Fruit fly (Drosophila melanogaster) whole organism, embryonic: ENCODE results near the gene CG31974.
A peak's percentile ranks its signal among the peaks of the same experiment; 100 is the strongest.

Experiments
- Adf1 ChIP-seq: fragments of 200-800 bp; sonication (Bioruptor generic); IDR thresholded peaks from 2 replicates; pipeline ENCODE4 v1.3.6; 2022; ENCODE audit warnings: missing biosample characterization, missing genetic modification characterization
- BtbVII ChIP-seq: fragments of 200-800 bp; sonication (Bioruptor generic); optimal IDR thresholded peaks from 3 replicates; lab custom pipeline; 2017; ENCODE audit warnings: missing biosample characterization, mild to moderate bottlenecking, missing genetic modification characterization
- CG1024 ChIP-seq: fragments of 200-800 bp; sonication (Bioruptor generic); IDR thresholded peaks from 2 replicates; pipeline ENCODE4 v1.3.6; 2022; ENCODE audit warnings: missing biosample characterization, missing genetic modification characterization
- CG12299 ChIP-seq: fragments of 200-800 bp; sonication (Bioruptor generic); optimal IDR thresholded peaks from 2 replicates; lab custom pipeline; 2018; ENCODE audit warnings: missing biosample characterization, mild to moderate bottlenecking, missing genetic modification characterization
- CG13123 ChIP-seq: fragments of 200-800 bp; sonication (Bioruptor generic); optimal IDR thresholded peaks from 2 replicates; lab custom pipeline; 2016; ENCODE audit warnings: missing biosample characterization, missing genetic modification characterization
- CG14710 ChIP-seq: fragments of 200-800 bp; sonication (Bioruptor generic); optimal IDR thresholded peaks from 3 replicates; lab custom pipeline; 2019; ENCODE audit warnings: missing biosample characterization, mild to moderate bottlenecking, missing genetic modification characterization, moderate library complexity
- CG17328 ChIP-seq: fragments of 200-800 bp; sonication (Bioruptor generic); IDR thresholded peaks from 2 replicates; pipeline ENCODE4 v1.3.6; 2022; ENCODE audit warnings: missing biosample characterization, missing genetic modification characterization
- CG17612 ChIP-seq: fragments of 200-800 bp; sonication (Bioruptor generic); IDR thresholded peaks from 2 replicates; pipeline ENCODE4 v1.3.6; 2022; ENCODE audit warnings: missing biosample characterization, missing genetic modification characterization
- CG2116 ChIP-seq: fragments of 200-800 bp; sonication (Bioruptor generic); optimal IDR thresholded peaks from 3 replicates; lab custom pipeline; 2018; ENCODE audit warnings: missing biosample characterization, mild to moderate bottlenecking, missing genetic modification characterization
- CG3065 ChIP-seq: fragments of 200-800 bp; sonication (Bioruptor generic); optimal IDR thresholded peaks from 2 replicates; lab custom pipeline; 2016; ENCODE audit warnings: missing biosample characterization, missing genetic modification characterization
- CG3163 ChIP-seq: fragments of 200-800 bp; sonication (Bioruptor generic); optimal IDR thresholded peaks from 3 replicates; lab custom pipeline; 2016; ENCODE audit warnings: missing biosample characterization, missing genetic modification characterization
- CG3407 ChIP-seq: fragments of 200-800 bp; sonication (Bioruptor generic); optimal IDR thresholded peaks from 2 replicates; lab custom pipeline; 2018; ENCODE audit warnings: missing biosample characterization, mild to moderate bottlenecking, missing genetic modification characterization
- CG5180 ChIP-seq: fragments of 200-800 bp; sonication (Bioruptor generic); optimal IDR thresholded peaks from 3 replicates; lab custom pipeline; 2017; ENCODE audit warnings: missing biosample characterization, missing genetic modification characterization, mild to moderate bottlenecking, moderate library complexity, missing genetic modification reagents
- CG8290 ChIP-seq, 3 experiments: fragments of 200-800 bp; sonication (Bioruptor generic); optimal IDR thresholded peaks; 2 replicates each; lab custom pipeline; 2016 to 2019; ENCODE audit warnings: missing biosample characterization in 3 of 3, missing genetic modification characterization in 3 of 3, mild to moderate bottlenecking in 2 of 3, moderate library complexity in 1 of 3
- CG8944 ChIP-seq: fragments of 200-800 bp; sonication (Bioruptor generic); optimal IDR thresholded peaks from 3 replicates; lab custom pipeline; 2016; ENCODE audit warnings: missing biosample characterization, missing genetic modification characterization
- CTCF ChIP-seq: fragments of 200-800 bp; sonication (Bioruptor generic); optimal IDR thresholded peaks from 2 replicates; lab custom pipeline; 2017; ENCODE audit warnings: missing biosample characterization, mild to moderate bottlenecking, missing genetic modification characterization, moderate library complexity
- Dref ChIP-seq: fragments of 200-800 bp; sonication (Bioruptor generic); IDR thresholded peaks from 2 replicates; pipeline ENCODE4 v1.3.6; 2022; ENCODE audit warnings: missing biosample characterization, missing genetic modification characterization
- Eip74EF ChIP-seq, 2 experiments: fragments of 200-800 bp in 1 of 2; fragments of >200 bp in 1 of 2; sonication (Bioruptor generic) in 1 of 2; optimal IDR thresholded peaks; 2 replicates each; lab custom pipeline; 2017 to 2019; ENCODE audit warnings: missing biosample characterization in 2 of 2, missing genetic modification characterization in 2 of 2, mild to moderate bottlenecking in 1 of 2, moderate library complexity in 1 of 2
- Fer2 ChIP-seq: fragments of 200-800 bp; sonication (Bioruptor generic); optimal IDR thresholded peaks from 2 replicates; lab custom pipeline; 2018; ENCODE audit warnings: missing biosample characterization, mild to moderate bottlenecking, missing genetic modification characterization, moderate library complexity
- HmgD ChIP-seq: fragments of 200-800 bp; sonication (Bioruptor generic); optimal IDR thresholded peaks from 3 replicates; lab custom pipeline; 2016; ENCODE audit warnings: missing biosample characterization, missing genetic modification characterization
- Kr ChIP-seq: fragments of 200-800 bp; sonication (Bioruptor generic); optimal IDR thresholded peaks from 2 replicates; lab custom pipeline; 2017; ENCODE audit warnings: missing biosample characterization, mild to moderate bottlenecking, missing genetic modification characterization
- Lhr ChIP-seq: fragments of 200-800 bp; sonication (Bioruptor generic); optimal IDR thresholded peaks from 3 replicates; lab custom pipeline; 2017; ENCODE audit warnings: mild to moderate bottlenecking, missing biosample characterization, missing genetic modification reagents, missing genetic modification characterization
- Max ChIP-seq: fragments of 200-800 bp; sonication (Bioruptor generic); optimal IDR thresholded peaks from 2 replicates; lab custom pipeline; 2016; ENCODE audit warnings: missing biosample characterization, mild to moderate bottlenecking, missing genetic modification characterization
- Mes4 ChIP-seq: fragments of 200-800 bp; sonication (Bioruptor generic); optimal IDR thresholded peaks from 2 replicates; lab custom pipeline; 2016; ENCODE audit warnings: missing biosample characterization, missing genetic modification characterization
- Nf-YC ChIP-seq: fragments of 200-800 bp; optimal IDR thresholded peaks from 3 replicates; lab custom pipeline; 2019; ENCODE audit warnings: missing biosample characterization, mild to moderate bottlenecking, missing genetic modification characterization, moderate library complexity
- Sox100B ChIP-seq: fragments of 200-800 bp; sonication (Bioruptor generic); optimal IDR thresholded peaks from 3 replicates; lab custom pipeline; 2018; ENCODE audit warnings: missing biosample characterization, mild to moderate bottlenecking, missing genetic modification characterization
- Ssrp ChIP-seq: fragments of 200-800 bp; sonication (Bioruptor generic); optimal IDR thresholded peaks from 2 replicates; lab custom pipeline; 2018; ENCODE audit warnings: missing biosample characterization, mild to moderate bottlenecking, missing genetic modification characterization, moderate library complexity
- Stat92E ChIP-seq, 3 experiments: fragments of >200 bp in 2 of 3; fragments of 200-800 bp in 1 of 3; sonication (Bioruptor generic) in 1 of 3; optimal IDR thresholded peaks; 2 replicates each; lab custom pipeline; 2017 to 2019; ENCODE audit warnings: missing biosample characterization in 3 of 3, missing genetic modification characterization in 3 of 3, mild to moderate bottlenecking in 1 of 3, moderate library complexity in 1 of 3
- Vsx1 ChIP-seq: fragments of 200-800 bp; sonication (Bioruptor generic); optimal IDR thresholded peaks from 2 replicates; lab custom pipeline; 2017; ENCODE audit warnings: missing biosample characterization, mild to moderate bottlenecking, missing genetic modification characterization, missing genetic modification reagents
- ci ChIP-seq: fragments of 200-800 bp; sonication (Bioruptor generic); IDR thresholded peaks from 3 replicates; pipeline ENCODE4 v1.3.6; 2022; ENCODE audit warnings: missing biosample characterization, missing genetic modification characterization
- crc ChIP-seq: fragments of 200-800 bp; sonication (Bioruptor generic); optimal IDR thresholded peaks from 2 replicates; lab custom pipeline; 2016; ENCODE audit warnings: missing biosample characterization, missing genetic modification characterization
- cwo ChIP-seq: fragments of 200-800 bp; sonication (Bioruptor generic); optimal IDR thresholded peaks from 3 replicates; lab custom pipeline; 2017; ENCODE audit warnings: missing biosample characterization, missing genetic modification characterization, mild to moderate bottlenecking, moderate library complexity, missing genetic modification reagents
- dan ChIP-seq: fragments of 200-800 bp; sonication (Bioruptor generic); IDR thresholded peaks from 2 replicates; pipeline ENCODE4 v1.3.6; 2022; ENCODE audit warnings: missing biosample characterization, missing genetic modification characterization
- dpn ChIP-seq, 2 experiments: fragments of 200-800 bp; sonication (Bioruptor generic); optimal IDR thresholded peaks; 3 replicates each; lab custom pipeline; 2016; ENCODE audit warnings: missing biosample characterization in 2 of 2, missing genetic modification characterization in 2 of 2
- exex ChIP-seq: fragments of 200-800 bp; sonication (Bioruptor generic); optimal IDR thresholded peaks from 4 replicates; lab custom pipeline; 2018; ENCODE audit warnings: missing biosample characterization, mild to moderate bottlenecking, missing genetic modification characterization, moderate library complexity
- fd64A ChIP-seq: fragments of 200-800 bp; sonication (Bioruptor generic); optimal IDR thresholded peaks from 3 replicates; lab custom pipeline; 2018; ENCODE audit warnings: missing biosample characterization, mild to moderate bottlenecking, missing genetic modification characterization
- fd96Cb ChIP-seq: fragments of 200-800 bp; sonication (Bioruptor generic); optimal IDR thresholded peaks from 2 replicates; lab custom pipeline; 2018; ENCODE audit warnings: missing biosample characterization, mild to moderate bottlenecking, missing genetic modification characterization, moderate library complexity
- fu2 ChIP-seq: fragments of 200-800 bp; sonication (Bioruptor generic); optimal IDR thresholded peaks from 2 replicates; lab custom pipeline; 2016; ENCODE audit warnings: missing biosample characterization, missing genetic modification characterization
- gce ChIP-seq: fragments of 200-800 bp; sonication (Bioruptor generic); IDR thresholded peaks from 3 replicates; pipeline ENCODE4 v1.3.6; 2022; ENCODE audit warnings: missing biosample characterization, missing genetic modification characterization
- gcm ChIP-seq: fragments of 200-800 bp; sonication (Bioruptor generic); optimal IDR thresholded peaks from 2 replicates; lab custom pipeline; 2019; ENCODE audit warnings: missing biosample characterization, mild to moderate bottlenecking, missing genetic modification characterization, moderate library complexity
- gcm2 ChIP-seq: fragments of 200-800 bp; sonication (Bioruptor generic); optimal IDR thresholded peaks from 2 replicates; lab custom pipeline; 2016; ENCODE audit warnings: missing biosample characterization, missing genetic modification characterization
- gfzf ChIP-seq: fragments of 200-800 bp; sonication (Bioruptor generic); optimal IDR thresholded peaks from 2 replicates; lab custom pipeline; 2016; ENCODE audit warnings: missing biosample characterization, mild to moderate bottlenecking, missing genetic modification characterization, moderate library complexity
- grau ChIP-seq: fragments of 200-800 bp; optimal IDR thresholded peaks from 3 replicates; lab custom pipeline; 2019; ENCODE audit warnings: missing biosample characterization, mild to moderate bottlenecking, missing genetic modification characterization, moderate library complexity
- ind ChIP-seq: fragments of 200-800 bp; sonication (Bioruptor generic); optimal IDR thresholded peaks from 3 replicates; lab custom pipeline; 2016; ENCODE audit warnings: missing biosample characterization, missing genetic modification characterization
- ken ChIP-seq: fragments of 200-800 bp; sonication (Bioruptor generic); IDR thresholded peaks from 3 replicates; pipeline ENCODE4 v1.3.6; 2022; ENCODE audit warnings: missing biosample characterization, missing genetic modification characterization
- org-1 ChIP-seq: fragments of 200-800 bp; sonication (Bioruptor generic); optimal IDR thresholded peaks from 2 replicates; lab custom pipeline; 2017; ENCODE audit warnings: missing biosample characterization, missing genetic modification characterization
- pita ChIP-seq: fragments of 200-800 bp; sonication (Bioruptor generic); optimal IDR thresholded peaks from 2 replicates; lab custom pipeline; 2017; ENCODE audit warnings: missing biosample characterization, mild to moderate bottlenecking, missing genetic modification characterization
- sob ChIP-seq: fragments of 200-800 bp; sonication (Bioruptor generic); IDR thresholded peaks from 2 replicates; pipeline ENCODE4 v1.3.6; 2022; ENCODE audit warnings: missing biosample characterization, missing genetic modification characterization
- tio ChIP-seq: fragments of 200-800 bp; sonication (Bioruptor generic); optimal IDR thresholded peaks from 2 replicates; lab custom pipeline; 2017; ENCODE audit warnings: missing biosample characterization, missing genetic modification characterization, inconsistent platforms
- toy ChIP-seq: fragments of 200-800 bp; sonication (Bioruptor generic); IDR thresholded peaks from 2 replicates; pipeline ENCODE4 v1.3.6; 2022; ENCODE audit warnings: missing biosample characterization, missing genetic modification characterization

Gene CG31974

dm6 chr2L:161453-162175, 18.7 kb upstream of the CG31974 start (continued):
- TF ChIP-seq dpn (GFP tag; optimal IDR thresholded peaks at IDR 0.05; lab: Kevin White, UChicago), result no peak
- TF ChIP-seq fd96Cb (tag; lab: Kevin White, UChicago), result no peak
- no peak for TF ChIP-seq Adf1
- TF ChIP-seq CG8290 (GFP tag; optimal IDR thresholded peaks at IDR 0.05; lab: Kevin White, UChicago), result no peak
- TF ChIP-seq CG8290 (tag; optimal IDR thresholded peaks at IDR 0.05; lab: Kevin White, UChicago), result peak; percentile 14 to 62
- peak; percentile 39 for TF ChIP-seq fd64A
- TF ChIP-seq Vsx1 (GFP tag; lab: Kevin White, UChicago), result no peak
- TF ChIP-seq CG3163 (GFP tag; lab: Kevin White, UChicago), result no peak
- no peak for TF ChIP-seq CG13123 (GFP tag; lab: Kevin White, UChicago)
- TF ChIP-seq Lhr (GFP tag; lab: Kevin White, UChicago), result no peak
- TF ChIP-seq Mes4, result no peak
- TF ChIP-seq ci (GFP tag; lab: Robert Waterston, UW), result no peak
- peak; percentile 48 for TF ChIP-seq exex (tag; lab: Kevin White, UChicago)
- no peak for TF ChIP-seq Fer2 (tag; lab: Kevin White, UChicago)
- no peak for TF ChIP-seq toy
- TF ChIP-seq sob (GFP tag; lab: Robert Waterston, UW), result no peak
- TF ChIP-seq gfzf (GFP tag; lab: Kevin White, UChicago), result no peak
- TF ChIP-seq CG2116 (GFP tag; lab: Kevin White, UChicago), result peak; percentile 15
- TF ChIP-seq Nf-YC (tag; lab: Kevin White, UChicago), result peak; percentile 50
- TF ChIP-seq Max (GFP tag; lab: Kevin White, UChicago), result no peak
- no peak for TF ChIP-seq ind (GFP tag; lab: Kevin White, UChicago)
- TF ChIP-seq CG3065 (GFP tag; lab: Kevin White, UChicago), result no peak
- TF ChIP-seq pita (GFP tag; lab: Kevin White, UChicago), result no peak
- TF ChIP-seq Dref (GFP tag; lab: Robert Waterston, UW), result no peak
- no peak for TF ChIP-seq tio (GFP tag; lab: Kevin White, UChicago)
- peak; percentile 100 for TF ChIP-seq CG3407 (GFP tag; lab: Kevin White, UChicago)
- peak; percentile 9 for TF ChIP-seq HmgD (GFP tag; lab: Kevin White, UChicago)
- TF ChIP-seq org-1 (GFP tag; lab: Kevin White, UChicago), result no peak
- TF ChIP-seq CG1024 (GFP tag; lab: Robert Waterston, UW), result no peak
- TF ChIP-seq Eip74EF (GFP tag; optimal IDR thresholded peaks at IDR 0.05; lab: Kevin White, UChicago), result peak in 1 of 2 experiments; percentile 62
- TF ChIP-seq CG17328 (GFP tag; lab: Robert Waterston, UW), result no peak
- TF ChIP-seq CG17612 (GFP tag; lab: Robert Waterston, UW), result no peak
- TF ChIP-seq gcm2, result no peak
- peak in 2 of 3 experiments; percentile 71 to 72 for TF ChIP-seq Stat92E (GFP tag; optimal IDR thresholded peaks at IDR 0.05; lab: Kevin White, UChicago)
- TF ChIP-seq crc (GFP tag; lab: Kevin White, UChicago), result no peak
- peak; percentile 30 for TF ChIP-seq CG5180 (GFP tag; lab: Kevin White, UChicago)
- TF ChIP-seq gce (GFP tag; lab: Robert Waterston, UW), result no peak
- TF ChIP-seq grau, result no peak
- no peak for TF ChIP-seq Sox100B (GFP tag; lab: Kevin White, UChicago)
- no peak for TF ChIP-seq fu2
- TF ChIP-seq CG12299 (tag; lab: Kevin White, UChicago), result peak; percentile 64
- TF ChIP-seq gcm (GFP tag; lab: Kevin White, UChicago), result no peak
- TF ChIP-seq cwo, result peak; percentile 0
- TF ChIP-seq CTCF, result peak; percentile 17
- no peak for TF ChIP-seq CG8944 (GFP tag; lab: Kevin White, UChicago)
- TF ChIP-seq Kr (GFP tag; lab: Kevin White, UChicago), result no peak
- no peak for TF ChIP-seq dan (GFP tag; lab: Robert Waterston, UW)
- TF ChIP-seq CG14710 (tag; lab: Kevin White, UChicago), result no peak
- no peak for TF ChIP-seq ken (GFP tag; lab: Robert Waterston, UW)
- TF ChIP-seq BtbVII (GFP tag; lab: Kevin White, UChicago), result peak; percentile 52
- TF ChIP-seq Ssrp (tag; lab: Kevin White, UChicago), result no peak
